Fruit fly (Drosophila melanogaster): Measurements from ENCODE around the gene Fur1.
A peak's percentile ranks its signal among the peaks of the same experiment; 100 is the strongest.

Fur1 gene

dm6 chr3R:25490375-25490774 lies 17.5 kb upstream of the Fur1 start (continued):
- TF ChIP-seq CoRest (tag; optimal IDR thresholded peaks at IDR 0.05) (no peak), gsb-n (tag; optimal IDR thresholded peaks at IDR 0.05) (peak; percentile 2), insv (GFP tag; optimal IDR thresholded peaks at IDR 0.05) (no peak), sima (GFP tag; optimal IDR thresholded peaks at IDR 0.05) (no peak), twi (tag; optimal IDR thresholded peaks at IDR 0.05) (no peak), gfzf (GFP tag; optimal IDR thresholded peaks at IDR 0.05) (no peak), ind (GFP tag; optimal IDR thresholded peaks at IDR 0.05) (no peak), CG2678 (tag; optimal IDR thresholded peaks at IDR 0.05) (no peak), Fer3 (tag; optimal IDR thresholded peaks at IDR 0.05) (no peak), CG4328 (GFP tag; optimal IDR thresholded peaks at IDR 0.05) (no peak), hkb (optimal IDR thresholded peaks at IDR 0.05) (no peak), hkb (GFP tag; IDR thresholded peaks at IDR 0.05) (no peak), sim (GFP tag; IDR thresholded peaks at IDR 0.05) (no peak), Nf-YB (GFP tag; optimal IDR thresholded peaks at IDR 0.05) (peak; percentile 74), CG13296 (GFP tag; optimal IDR thresholded peaks at IDR 0.05) (no peak), tgo (GFP tag; IDR thresholded peaks at IDR 0.05) (no peak), Atf-2 (GFP tag; optimal IDR thresholded peaks at IDR 0.05) (no peak), unc-4 (GFP tag; IDR thresholded peaks at IDR 0.05; ENCODE audit: partially characterized antibody) (no peak), fd102C (GFP tag; optimal IDR thresholded peaks at IDR 0.05) (no peak), lilli (GFP tag; optimal IDR thresholded peaks at IDR 0.05) (no peak), zf30C (GFP tag; optimal IDR thresholded peaks at IDR 0.05) (no peak), MBD-R2 (GFP tag; IDR thresholded peaks at IDR 0.05) (no peak), hb (GFP tag; IDR thresholded peaks at IDR 0.05; ENCODE audit: partially characterized antibody) (no peak), sc (optimal IDR thresholded peaks at IDR 0.05) (no peak), sc (GFP tag; optimal IDR thresholded peaks at IDR 0.05) (no peak), Ptx1 (GFP tag; IDR thresholded peaks at IDR 0.05) (0 out of 2 replicates have a peak, but pooled peaks have one; percentile 5), CG3995 (GFP tag; optimal IDR thresholded peaks at IDR 0.05) (no peak), sug (tag; optimal IDR thresholded peaks at IDR 0.05) (no peak), Abd-B (GFP tag; optimal IDR thresholded peaks at IDR 0.05) (no peak), D (optimal IDR thresholded peaks at IDR 0.05) (no peak), D (GFP tag; optimal IDR thresholded peaks at IDR 0.05) (no peak), Atf3 (GFP tag; optimal IDR thresholded peaks at IDR 0.05) (no peak), so (GFP tag; IDR thresholded peaks at IDR 0.05) (no peak; the same call in 2 of the 3 replicates), org-1 (GFP tag; optimal IDR thresholded peaks at IDR 0.05) (no peak), HLH4C (GFP tag; IDR thresholded peaks at IDR 0.05; ENCODE audit: partially characterized antibody) (no peak), sens (GFP tag) (peak; percentile 92), Sox102F (GFP tag; optimal IDR thresholded peaks at IDR 0.05) (peak; percentile 52), BtbVII (GFP tag; optimal IDR thresholded peaks at IDR 0.05) (no peak), Drgx (GFP tag; IDR thresholded peaks at IDR 0.05) (peak; percentile 71), vnd (GFP tag; IDR thresholded peaks at IDR 0.05; ENCODE audit: partially characterized antibody) (no peak), Adf1 (GFP tag; IDR thresholded peaks at IDR 0.05) (no peak), cad (GFP tag; optimal IDR thresholded peaks at IDR 0.05) (no peak), bbx (GFP tag; IDR thresholded peaks at IDR 0.05; ENCODE audit: partially characterized antibody) (no peak), prd (optimal IDR thresholded peaks at IDR 0.05) (no peak), prd (GFP tag; IDR thresholded peaks at IDR 0.05) (peak; percentile 4; the same call in 2 of the 3 replicates), CG9609 (GFP tag; optimal IDR thresholded peaks at IDR 0.05) (no peak), ttk (GFP tag; IDR thresholded peaks at IDR 0.05) (no peak), pho (GFP tag; optimal IDR thresholded peaks at IDR 0.05) (no peak), CG1602 (GFP tag; optimal IDR thresholded peaks at IDR 0.05) (no peak), ac (GFP tag; optimal IDR thresholded peaks at IDR 0.05) (no peak), eyg (GFP tag; optimal IDR thresholded peaks at IDR 0.05) (no peak), CG7786 (GFP tag; optimal IDR thresholded peaks at IDR 0.05) (no peak), CG14710 (tag; optimal IDR thresholded peaks at IDR 0.05) (no peak), br (optimal IDR thresholded peaks at IDR 0.05) (no peak)
